Worm (Caenorhabditis elegans): ENCODE measurements around the gene rgs-4.

ce11 chrII:12621908-12622566 lies 32.5 kb upstream of the rgs-4 start, which contains the start of gene nspe-8:
- no peak for TF ChIP-seq flt-1 (GFP tag; IDR thresholded peaks at IDR 0.05)
- no peak for TF ChIP-seq ztf-23 (GFP tag; IDR thresholded peaks at IDR 0.05)
- no peak for TF ChIP-seq T22C8.4 (GFP tag; IDR thresholded peaks at IDR 0.05)
- no peak for TF ChIP-seq klf-2 (GFP tag; conservative IDR thresholded peaks at IDR 0.05)
- TF ChIP-seq tab-1 (GFP tag; IDR thresholded peaks at IDR 0.05) = no peak
- no peak for TF ChIP-seq ztf-29 (GFP tag; IDR thresholded peaks at IDR 0.05)
- no peak for TF ChIP-seq ref-1 (GFP tag; conservative IDR thresholded peaks at IDR 0.05)
